Fruit fly (Drosophila melanogaster) whole organism, pupa: Measurements from ENCODE around the gene CG9119.

Experiments
- CG10348 ChIP-seq: fragments of 200-800 bp; sonication (Bioruptor generic); IDR thresholded peaks from 2 replicates; pipeline ENCODE4 v1.3.6; 2022; ENCODE audit warnings: missing biosample characterization, missing genetic modification characterization
- CG12605 ChIP-seq: fragments of 200-800 bp; sonication (Bioruptor generic); IDR thresholded peaks from 2 replicates; pipeline ENCODE4 v1.3.6; 2022; ENCODE audit warnings: missing biosample characterization, missing genetic modification characterization
- CG13204 ChIP-seq: fragments of 200-800 bp; sonication (Bioruptor generic); optimal IDR thresholded peaks from 2 replicates; lab custom pipeline; 2018; ENCODE audit warnings: missing biosample characterization, mild to moderate bottlenecking, missing genetic modification characterization, moderate library complexity
- CG14655 ChIP-seq: fragments of 200-800 bp; sonication (Bioruptor generic); optimal IDR thresholded peaks from 3 replicates; lab custom pipeline; 2017; ENCODE audit warnings: mild to moderate bottlenecking, missing biosample characterization, missing genetic modification reagents, missing genetic modification characterization
- CG17806 ChIP-seq: fragments of 200-800 bp; sonication (Bioruptor generic); optimal IDR thresholded peaks from 2 replicates; lab custom pipeline; 2018; ENCODE audit warnings: missing biosample characterization, mild to moderate bottlenecking, missing genetic modification characterization, moderate library complexity
- CG34367 ChIP-seq: fragments of 200-800 bp; sonication (Bioruptor generic); optimal IDR thresholded peaks from 2 replicates; lab custom pipeline; 2018; ENCODE audit warnings: missing biosample characterization, mild to moderate bottlenecking, missing genetic modification characterization
- CG4496 ChIP-seq: fragments of 200-800 bp; sonication (Bioruptor generic); IDR thresholded peaks from 3 replicates; pipeline ENCODE4 v1.3.6; 2022; ENCODE audit warnings: missing biosample characterization, missing genetic modification characterization
- CG8159 ChIP-seq: fragments of 200-800 bp; sonication (Bioruptor generic); optimal IDR thresholded peaks from 3 replicates; lab custom pipeline; 2018; ENCODE audit warnings: missing biosample characterization, mild to moderate bottlenecking, missing genetic modification characterization, moderate library complexity
- CG8301 ChIP-seq: fragments of 200-800 bp; sonication (Bioruptor generic); optimal IDR thresholded peaks from 2 replicates; lab custom pipeline; 2018; ENCODE audit warnings: missing biosample characterization, mild to moderate bottlenecking, missing genetic modification characterization
- CG9948 ChIP-seq: fragments of 200-800 bp; sonication (Bioruptor generic); optimal IDR thresholded peaks from 2 replicates; lab custom pipeline; 2018; ENCODE audit warnings: missing biosample characterization, mild to moderate bottlenecking, missing genetic modification characterization, moderate library complexity
- D1 ChIP-seq: fragments of 200-800 bp; sonication (Bioruptor generic); optimal IDR thresholded peaks from 2 replicates; lab custom pipeline; 2018; ENCODE audit warnings: missing biosample characterization, mild to moderate bottlenecking, missing genetic modification characterization, moderate library complexity
- EcR ChIP-seq: fragments of 200-800 bp; sonication (Bioruptor generic); optimal IDR thresholded peaks from 3 replicates; lab custom pipeline; 2019; ENCODE audit warnings: missing biosample characterization, missing genetic modification characterization, mild to moderate bottlenecking, moderate library complexity, missing genetic modification reagents
- Ets98B ChIP-seq: fragments of 200-800 bp; sonication (Bioruptor generic); IDR thresholded peaks from 2 replicates; pipeline ENCODE4 v1.3.6; 2022; ENCODE audit warnings: missing biosample characterization, missing genetic modification characterization
- Pif1A ChIP-seq: fragments of 200-800 bp; sonication (Bioruptor generic); optimal IDR thresholded peaks from 3 replicates; lab custom pipeline; 2016; ENCODE audit warnings: missing biosample characterization, missing genetic modification characterization
- Pif1B ChIP-seq: fragments of 200-800 bp; sonication (Bioruptor generic); optimal IDR thresholded peaks from 3 replicates; lab custom pipeline; 2016; ENCODE audit warnings: missing biosample characterization, missing genetic modification characterization
- Snoo ChIP-seq: fragments of 200-800 bp; sonication (Bioruptor generic); optimal IDR thresholded peaks from 3 replicates; lab custom pipeline; 2017; ENCODE audit warnings: missing biosample characterization, mild to moderate bottlenecking, missing genetic modification characterization, inconsistent platforms
- fd96Ca ChIP-seq: fragments of 200-800 bp; sonication (Bioruptor generic); IDR thresholded peaks from 3 replicates; pipeline ENCODE4 v1.3.6; 2022; ENCODE audit warnings: missing biosample characterization, missing genetic modification characterization
- gl ChIP-seq: fragments of 200-800 bp; sonication (Bioruptor generic); optimal IDR thresholded peaks from 2 replicates; lab custom pipeline; 2018; ENCODE audit warnings: missing biosample characterization, mild to moderate bottlenecking, missing genetic modification characterization
- rn ChIP-seq: fragments of 200-800 bp; sonication (Bioruptor generic); IDR thresholded peaks from 2 replicates; pipeline ENCODE4 v1.3.6; 2022; ENCODE audit warnings: missing biosample characterization, missing genetic modification characterization

CG9119 gene

dm6 chr3L:1208206-1208605, 3.6 kb upstream of the CG9119 start:
- TF ChIP-seq CG12605 (peak; percentile 20; the same call in 1 of the 2 replicates), Ets98B (GFP tag; lab: Robert Waterston, UW) (peak; percentile 49; the same call in 1 of the 2 replicates), EcR (peak; percentile 51), CG8159 (no peak)
- TF ChIP-seq, all 21 proteins: peak for 3

DNA sequence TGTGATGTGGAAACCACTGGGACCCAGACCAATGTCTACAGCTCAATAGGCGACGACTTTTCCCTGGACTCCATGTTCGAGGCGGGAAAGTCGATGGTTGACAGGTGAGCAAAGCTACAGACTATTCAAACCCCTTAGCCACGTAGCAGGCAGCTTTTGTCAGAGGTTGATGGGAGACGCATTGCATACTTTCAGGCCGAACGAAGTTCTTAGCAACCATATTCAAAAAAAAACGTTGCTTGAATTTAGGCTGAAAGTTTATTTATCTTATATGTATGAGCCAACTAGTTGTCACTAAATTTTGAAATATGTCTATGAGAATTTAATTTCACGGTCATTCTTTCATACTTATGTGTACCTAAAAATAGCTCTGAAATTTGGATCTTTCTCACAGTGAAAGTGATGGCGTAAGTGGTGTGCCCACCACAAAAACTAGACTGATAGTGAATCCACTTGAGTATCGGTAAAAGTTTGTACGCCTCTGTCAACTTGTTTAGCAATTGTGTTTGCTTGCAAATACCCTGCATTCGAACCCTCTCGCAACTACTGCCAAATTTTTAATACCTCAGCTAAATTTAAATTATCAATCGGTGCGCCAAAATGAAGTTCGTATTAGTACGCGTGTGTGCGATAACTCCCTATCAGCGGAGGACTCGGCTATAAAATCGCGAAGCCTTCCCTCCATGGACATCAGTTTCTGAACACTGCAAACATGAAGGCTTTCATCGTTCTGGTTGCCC, 2.3 kb upstream of the CG9119 start, which contains the start of gene LysB:
TSS of gene LysB (plus strand) at position 690 of the 740 bp plus-strand sequence.
- TF ChIP-seq fd96Ca (GFP tag; lab: Robert Waterston, UW) (no peak), Pif1A (GFP tag; lab: Kevin White, UChicago) (no peak), CG4496 (no peak), rn (GFP tag; lab: Robert Waterston, UW) (no peak), CG12605 (no peak), Snoo (tag; lab: Kevin White, UChicago) (no peak), D1 (tag; lab: Kevin White, UChicago) (no peak), CG34367 (tag; lab: Kevin White, UChicago) (no peak)
- TF ChIP-seq, all 21 proteins: peak for 0

DNA sequence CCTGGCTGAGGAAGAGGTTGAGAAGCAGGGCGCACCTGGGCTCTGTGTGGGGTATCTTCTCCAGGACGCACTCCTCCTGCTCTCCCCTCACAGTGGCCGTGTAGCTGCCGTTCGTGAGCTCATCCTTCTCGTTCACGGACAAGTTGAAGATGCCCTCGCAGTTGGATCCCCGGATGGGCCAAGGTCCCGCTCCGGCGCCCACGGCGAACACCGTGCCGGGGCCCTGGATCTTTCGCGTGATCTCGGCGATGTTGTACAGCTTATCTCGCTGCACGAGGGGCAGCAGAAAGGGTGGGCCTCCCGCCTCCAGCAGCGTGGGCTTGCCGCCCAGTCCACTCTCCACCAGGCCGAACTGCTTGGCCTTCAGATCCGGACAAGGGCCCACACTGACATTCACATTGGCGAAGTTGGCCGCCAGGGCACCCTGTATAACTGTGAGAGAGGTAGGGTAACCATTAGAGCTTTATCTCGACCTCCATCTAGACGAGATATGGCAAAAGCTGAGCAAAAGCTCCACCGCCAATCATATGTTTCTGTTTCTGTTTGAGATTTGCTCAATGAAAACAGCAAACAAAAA, 652 bp downstream of the CG9119 start:
- TF ChIP-seq EcR, result no peak
- no peak for TF ChIP-seq CG10348 (GFP tag; lab: Robert Waterston, UW)
- no peak for TF ChIP-seq gl (tag; lab: Kevin White, UChicago)
- no peak for TF ChIP-seq fd96Ca (GFP tag; lab: Robert Waterston, UW)
- peak; percentile 52; the same call in 2 of the 3 replicates for TF ChIP-seq CG4496
- no peak for TF ChIP-seq CG34367 (tag; lab: Kevin White, UChicago)
- no peak for TF ChIP-seq CG14655 (GFP tag; lab: Kevin White, UChicago)

DNA sequence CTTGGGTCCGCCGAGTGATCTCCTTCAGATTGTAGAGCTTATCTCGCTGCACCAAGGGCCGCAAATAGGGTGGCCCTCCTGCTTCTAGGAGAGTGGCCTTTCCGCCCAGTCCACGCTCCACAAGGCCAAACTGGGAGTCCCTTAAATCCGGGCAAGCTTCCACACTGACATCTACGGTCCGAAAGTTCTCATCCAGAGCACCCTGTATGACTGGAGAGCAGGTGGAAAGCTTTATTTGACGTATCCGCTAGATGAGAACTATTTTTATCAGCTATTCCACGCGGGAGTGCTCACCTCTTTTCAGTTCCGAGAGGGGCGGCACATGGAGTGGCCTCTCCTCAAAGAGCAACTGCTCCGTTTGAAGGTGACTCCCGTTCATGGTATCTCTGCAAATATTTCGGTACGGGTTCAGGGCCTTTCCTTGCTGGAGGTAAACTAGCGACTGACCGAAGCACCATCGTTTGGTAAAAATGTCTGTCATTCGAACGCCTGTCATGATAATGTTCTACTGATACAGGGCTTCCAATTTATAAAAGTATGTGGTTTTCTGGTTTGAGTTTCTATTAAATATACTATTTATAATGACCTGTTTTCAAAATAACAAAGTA, 1.9 kb downstream of the CG9119 start, which contains the start of gene meep:
TSS of gene meep (minus strand) at position 449 of the 608 bp plus-strand sequence.
- TF ChIP-seq CG9948 (tag; lab: Kevin White, UChicago), result no peak
- no peak for TF ChIP-seq gl (tag; lab: Kevin White, UChicago)
- TF ChIP-seq CG8159, result no peak
- TF ChIP-seq CG4496, result no peak
- no peak for TF ChIP-seq CG17806 (tag; lab: Kevin White, UChicago)
- no peak for TF ChIP-seq CG13204 (GFP tag; lab: Kevin White, UChicago)
- TF ChIP-seq Ets98B (GFP tag; lab: Robert Waterston, UW), result no peak
- TF ChIP-seq D1 (tag; lab: Kevin White, UChicago), result no peak

DNA sequence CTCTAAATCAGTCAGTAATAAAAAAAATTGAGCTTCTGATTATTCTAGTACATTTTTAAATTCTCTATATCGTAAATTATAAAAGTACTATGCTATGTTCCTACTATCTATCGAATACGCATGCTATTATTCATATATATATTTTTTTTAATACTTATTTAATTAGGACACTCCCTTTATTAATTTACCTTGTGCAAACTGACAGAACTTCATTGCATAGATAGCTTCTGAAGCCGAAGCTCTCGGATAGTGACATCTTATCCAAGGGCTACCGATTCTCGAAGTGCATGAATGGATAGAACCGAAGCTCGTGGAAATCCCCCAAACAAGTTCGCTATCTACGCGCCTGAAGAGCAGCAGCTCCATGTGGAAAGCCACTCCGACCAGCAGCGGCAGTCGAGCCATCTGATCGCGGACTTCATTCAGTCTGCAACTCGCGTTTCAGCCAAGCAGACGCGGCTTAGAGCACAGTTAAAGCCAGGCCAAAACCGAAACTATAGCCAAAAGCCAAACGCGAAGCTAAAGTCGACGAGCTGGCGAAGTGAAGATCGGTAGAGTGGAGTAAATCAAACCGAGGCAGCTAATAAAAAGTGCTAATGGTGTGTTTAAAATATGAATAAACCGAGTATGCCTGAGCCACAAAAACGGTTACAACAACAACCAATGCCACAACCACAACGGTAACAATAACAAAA, 4.1 kb downstream of the CG9119 start, which contains the start of gene mwh:
TSS of gene mwh (plus strand) at position 430 of the 695 bp plus-strand sequence.
- TF ChIP-seq CG8301 (tag; lab: Kevin White, UChicago) (peak; percentile 41), Snoo (tag; lab: Kevin White, UChicago) (no peak), CG14655 (GFP tag; lab: Kevin White, UChicago) (peak; percentile 31)

dm6 chr3L:1195868-1196552, 8.6 kb downstream of the CG9119 start, which contains the start of gene Aplip1:
TSS of gene Aplip1 (plus strand) at chr3L:1196317.
- no peak for TF ChIP-seq Pif1A (GFP tag; lab: Kevin White, UChicago)
- no peak for TF ChIP-seq CG10348 (GFP tag; lab: Robert Waterston, UW)
- TF ChIP-seq CG8159, result no peak
- no peak for TF ChIP-seq Pif1B (GFP tag; lab: Kevin White, UChicago)
- no peak for TF ChIP-seq CG34367 (tag; lab: Kevin White, UChicago)
- TF ChIP-seq gl (tag; lab: Kevin White, UChicago), result no peak
- TF ChIP-seq CG4496, result peak; percentile 39; the same call in 1 of the 3 replicates
- TF ChIP-seq CG8301 (tag; lab: Kevin White, UChicago), result no peak
- TF ChIP-seq CG12605, result peak; percentile 31; the same call in 1 of the 2 replicates
- 0 out of 3 replicates have a peak, but pooled peaks have one; percentile 10 for TF ChIP-seq fd96Ca (GFP tag; lab: Robert Waterston, UW)
